Worm (Caenorhabditis elegans): ENCODE measurements around the gene T25E4.2.
"Not testable (repeated sequence)": the region's sequence is repeated elsewhere in the genome, so short reads cannot be mapped to it uniquely, and the experiment has no call there.

The T25E4.2 gene

DNA sequence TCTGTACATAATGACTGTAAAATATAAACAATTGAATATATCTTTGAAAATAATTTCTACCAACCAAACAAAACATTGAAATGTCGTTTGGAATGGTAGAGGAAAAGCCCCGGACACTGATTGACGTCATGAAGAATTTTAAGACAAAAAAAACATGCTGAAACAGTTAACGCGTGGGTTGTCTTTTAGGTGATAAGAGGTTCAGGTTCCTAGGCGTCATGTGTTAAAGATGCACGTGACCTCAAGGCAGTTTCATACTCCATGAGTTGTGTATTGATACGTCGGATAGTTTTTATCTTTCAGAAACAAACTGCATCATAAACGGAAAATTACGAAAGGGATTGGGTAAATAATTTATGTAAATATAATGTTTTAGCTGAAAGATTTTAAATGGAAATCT is 25.1 kb downstream of the T25E4.2 start:
- TF ChIP-seq him-1 (tag; optimal IDR thresholded peaks at IDR 0.05) (no peak), dao-5 (tag; optimal IDR thresholded peaks at IDR 0.05) (no peak), W03F9.2 (tag; optimal IDR thresholded peaks at IDR 0.05) (no peak)

ce11 chrII:5556431-5556830 is 25.8 kb downstream of the T25E4.2 start, which contains the start of gene ins-11:
TSS of gene ins-11 (plus strand) at chrII:5556731.
- TF ChIP-seq him-1 (tag; optimal IDR thresholded peaks at IDR 0.05) (no peak), W03F9.2 (tag; optimal IDR thresholded peaks at IDR 0.05) (no peak), dao-5 (tag; optimal IDR thresholded peaks at IDR 0.05) (no peak)

DNA sequence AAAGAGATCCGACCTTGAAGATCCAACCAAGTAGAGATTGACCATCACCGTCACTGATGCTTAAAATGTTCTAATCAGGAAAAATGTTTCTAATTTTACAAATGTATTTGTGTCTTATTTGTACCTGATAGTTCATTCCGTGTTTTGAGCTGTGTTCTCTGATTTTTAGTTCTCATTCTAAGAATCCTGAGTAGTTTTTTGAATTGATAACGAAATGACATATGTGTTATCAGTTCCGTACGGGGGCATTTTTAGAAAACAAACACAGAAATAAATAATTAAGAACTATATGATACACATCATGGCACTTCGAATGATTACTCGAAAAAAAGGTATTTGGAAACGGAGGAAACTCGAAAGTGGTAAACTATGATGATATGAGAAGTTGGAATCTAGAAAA is 26.7 kb downstream of the T25E4.2 start:
- TF ChIP-seq him-1 (tag; optimal IDR thresholded peaks at IDR 0.05) (no peak), W03F9.2 (tag; optimal IDR thresholded peaks at IDR 0.05) (no peak), dao-5 (tag; optimal IDR thresholded peaks at IDR 0.05) (no peak)

ce11 chrII:5554788-5555187 is 27.4 kb downstream of the T25E4.2 start:
- TF ChIP-seq W03F9.2 (tag; optimal IDR thresholded peaks at IDR 0.05), result no peak
- TF ChIP-seq dao-5 (tag; optimal IDR thresholded peaks at IDR 0.05), result no peak
- no peak for TF ChIP-seq him-1 (tag; optimal IDR thresholded peaks at IDR 0.05)

- TF ChIP-seq dao-5 (tag; optimal IDR thresholded peaks at IDR 0.05) (no peak), him-1 (tag; optimal IDR thresholded peaks at IDR 0.05) (no peak), W03F9.2 (tag; optimal IDR thresholded peaks at IDR 0.05) (no peak)
Observed at ce11 chrII:5554317-5554716, 27.9 kb downstream of the T25E4.2 start, which contains the start of gene ins-12. TSS of gene ins-12 (plus strand) at chrII:5554617.

DNA sequence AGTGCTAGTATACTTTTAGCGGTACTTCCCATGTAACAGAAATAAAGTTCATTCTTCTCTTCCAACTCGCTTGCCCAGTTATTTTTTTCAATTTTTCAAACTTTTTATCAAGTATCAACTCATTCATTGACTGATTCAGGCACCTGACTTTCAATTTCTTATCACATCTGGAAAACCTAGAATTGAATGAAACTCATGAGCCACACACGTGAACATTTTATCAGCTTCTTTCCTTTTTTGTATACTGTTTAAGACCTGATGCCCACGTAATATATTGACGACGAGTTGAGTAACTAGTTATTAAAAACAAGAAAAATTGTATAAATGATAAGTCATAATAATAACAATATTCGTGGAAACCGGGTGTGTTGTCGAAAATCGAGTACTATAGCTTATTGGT is 28.7 kb downstream of the T25E4.2 start:
- no peak for TF ChIP-seq W03F9.2 (tag; optimal IDR thresholded peaks at IDR 0.05)
- TF ChIP-seq him-1 (tag; optimal IDR thresholded peaks at IDR 0.05), result no peak
- TF ChIP-seq dao-5 (tag; optimal IDR thresholded peaks at IDR 0.05), result no peak

- TF ChIP-seq W03F9.2 (tag; optimal IDR thresholded peaks at IDR 0.05), result no peak
- TF ChIP-seq him-1 (tag; optimal IDR thresholded peaks at IDR 0.05), result no peak
- no peak for TF ChIP-seq dao-5 (tag; optimal IDR thresholded peaks at IDR 0.05)
Observed at ce11 chrII:5551517-5551916, 30.7 kb downstream of the T25E4.2 start, which contains the start of gene C17C3.5. TSS of gene C17C3.5 (plus strand) at chrII:5551817.

DNA sequence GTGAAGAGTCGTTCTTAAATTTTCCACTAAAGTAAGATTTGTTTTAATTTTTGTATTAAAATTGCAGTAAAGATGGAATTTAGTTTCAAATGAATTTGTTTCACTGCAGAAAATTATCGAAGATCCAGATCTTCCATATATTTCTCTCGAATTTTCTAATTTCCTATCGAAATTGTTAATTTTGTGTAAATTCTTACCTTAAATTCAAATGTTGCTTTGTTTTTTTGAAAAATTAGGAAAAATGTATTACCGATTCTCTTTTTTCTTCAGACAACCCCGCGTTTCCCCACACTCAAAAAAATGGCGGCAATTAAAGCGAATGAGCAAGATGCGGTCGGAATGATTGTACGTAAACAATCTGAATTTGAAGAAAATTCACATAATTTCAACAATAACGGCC is 32.5 kb downstream of the T25E4.2 start, which contains the start of gene C17C3.6:
TSS of gene C17C3.6 (plus strand) at position 301 of the 400 bp plus-strand sequence.
- no peak for TF ChIP-seq W03F9.2 (tag; optimal IDR thresholded peaks at IDR 0.05)
- TF ChIP-seq him-1 (tag; optimal IDR thresholded peaks at IDR 0.05), result no peak
- TF ChIP-seq dao-5 (tag; optimal IDR thresholded peaks at IDR 0.05), result no peak

ce11 chrII:5547442-5547894 is 34.7 kb downstream of the T25E4.2 start, which contains the start of gene acdh-2:
TSS of gene acdh-2 (minus strand) at chrII:5547492.
- TF ChIP-seq W03F9.2 (tag; optimal IDR thresholded peaks at IDR 0.05), result no peak
- TF ChIP-seq dao-5 (tag; optimal IDR thresholded peaks at IDR 0.05), result no peak
- no peak for TF ChIP-seq him-1 (tag; optimal IDR thresholded peaks at IDR 0.05)

DNA sequence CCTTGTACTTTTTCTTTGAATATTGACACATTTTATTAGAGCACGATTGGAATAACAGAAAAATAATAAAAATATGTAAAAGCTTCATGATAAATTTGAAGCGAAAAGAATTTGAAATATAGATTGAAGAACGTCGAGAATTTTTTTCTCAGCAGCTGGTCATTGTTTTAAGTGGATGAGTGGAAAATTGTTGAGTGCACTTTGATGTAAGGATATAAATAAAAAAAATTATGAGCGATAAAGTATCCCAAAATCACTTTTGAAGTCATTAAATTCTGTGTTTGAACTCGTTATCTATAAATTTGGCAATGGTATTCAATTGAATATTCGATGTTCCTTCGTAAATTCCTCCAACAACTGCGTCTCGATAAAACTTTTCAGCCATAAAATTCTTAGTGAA is 37.4 kb downstream of the T25E4.2 start, which contains the start of gene ins-13:
TSS of gene ins-13 (minus strand) at position 101 of the 400 bp plus-strand sequence.
- TF ChIP-seq W03F9.2 (tag; optimal IDR thresholded peaks at IDR 0.05) (no peak), him-1 (tag; optimal IDR thresholded peaks at IDR 0.05) (no peak), dao-5 (tag; optimal IDR thresholded peaks at IDR 0.05) (no peak)

DNA sequence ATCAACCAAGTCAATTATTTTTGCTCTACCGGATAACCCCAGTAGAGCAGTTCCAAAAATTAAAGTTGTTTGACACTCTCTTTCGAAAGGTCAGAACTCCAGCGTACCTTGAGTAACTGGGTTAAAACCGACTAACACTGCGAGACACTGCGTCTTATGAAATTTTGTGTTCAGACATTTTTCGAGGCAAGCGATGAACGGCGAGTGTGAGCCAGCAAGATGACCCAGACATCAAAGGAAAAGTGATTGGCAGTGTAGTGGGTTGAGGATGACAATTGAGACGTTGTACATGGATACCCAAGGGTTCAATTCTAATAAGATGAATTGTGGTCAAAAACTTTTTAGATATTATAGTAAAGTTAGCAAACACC is 38.1 kb downstream of the T25E4.2 start:
- TF ChIP-seq W03F9.2 (tag; optimal IDR thresholded peaks at IDR 0.05), result no peak
- no peak for TF ChIP-seq him-1 (tag; optimal IDR thresholded peaks at IDR 0.05)
- no peak for TF ChIP-seq dao-5 (tag; optimal IDR thresholded peaks at IDR 0.05)

ce11 chrII:5543476-5544144 is 38.6 kb downstream of the T25E4.2 start:
- TF ChIP-seq him-1 (tag; optimal IDR thresholded peaks at IDR 0.05) (peak; percentile 98), dao-5 (tag; optimal IDR thresholded peaks at IDR 0.05) (peak; percentile 89), W03F9.2 (tag; optimal IDR thresholded peaks at IDR 0.05) (peak; percentile 80)

ce11 chrII:5541685-5542084 is 40.5 kb downstream of the T25E4.2 start, which contains the start of gene C17C3.24:
TSS of gene C17C3.24 (minus strand) at chrII:5541785.
- TF ChIP-seq him-1 (tag; optimal IDR thresholded peaks at IDR 0.05) (no peak), W03F9.2 (tag; optimal IDR thresholded peaks at IDR 0.05) (no peak)

- not testable (repeated sequence) for TF ChIP-seq W03F9.2, dao-5, him-1 (tag; optimal IDR thresholded peaks at IDR 0.05)
Observed at ce11 chrII:5540113-5540512, 42.1 kb downstream of the T25E4.2 start, which contains the start of gene hlh-27. TSS of gene hlh-27 (minus strand) at chrII:5540213.

Measured in whole organism, L4/young adult.